Worm (Caenorhabditis elegans): ENCODE data around the gene sfrp-1.

- TF ChIP-seq med-1 (GFP tag; optimal IDR thresholded peaks at IDR 0.05; ENCODE audit: insufficient read depth): no peak
- TF ChIP-seq ztf-23 (GFP tag; IDR thresholded peaks at IDR 0.05): no peak
- TF ChIP-seq klf-2 (GFP tag; conservative IDR thresholded peaks at IDR 0.05): no peak
- no peak for TF ChIP-seq T22C8.4 (GFP tag; IDR thresholded peaks at IDR 0.05)
Measured at ce11 chrIV:6388550-6388949, 13.7 kb downstream of the sfrp-1 start.

All from whole organism, midembryonic.